Fruit fly (Drosophila melanogaster) whole organism, prepupa: Measurements from ENCODE around the gene CG13707.
A peak's percentile ranks its signal among the peaks of the same experiment; 100 is the strongest.

ENCODE experiments used
- Blimp-1 ChIP-seq: fragments of 200-800 bp; sonication (Bioruptor generic); optimal IDR thresholded peaks from 3 replicates; lab custom pipeline; 2017; ENCODE audit warnings: missing biosample characterization, missing genetic modification characterization, mild to moderate bottlenecking, moderate library complexity, missing genetic modification reagents
- CG10631 ChIP-seq: fragments of 200-800 bp; sonication (Bioruptor generic); optimal IDR thresholded peaks from 2 replicates; lab custom pipeline; 2016; ENCODE audit warnings: missing biosample characterization, missing genetic modification characterization
- CG10669 ChIP-seq: fragments of 200-800 bp; sonication (Bioruptor generic); optimal IDR thresholded peaks from 3 replicates; lab custom pipeline; 2018; ENCODE audit warnings: missing biosample characterization, mild to moderate bottlenecking, missing genetic modification characterization, moderate library complexity
- CG11762 ChIP-seq: fragments of 200-800 bp; sonication (Bioruptor generic); optimal IDR thresholded peaks from 3 replicates; lab custom pipeline; 2016; ENCODE audit warnings: missing biosample characterization, missing genetic modification characterization; ENCODE audit not compliant: insufficient read depth
- CG11902 ChIP-seq: fragments of 200-800 bp; sonication (Bioruptor generic); optimal IDR thresholded peaks from 3 replicates; lab custom pipeline; 2016; ENCODE audit warnings: missing biosample characterization, missing genetic modification characterization
- CG1621 ChIP-seq: fragments of 200-800 bp; sonication (Bioruptor generic); optimal IDR thresholded peaks from 3 replicates; lab custom pipeline; 2018; ENCODE audit warnings: missing biosample characterization, mild to moderate bottlenecking, missing genetic modification characterization
- CG16779 ChIP-seq: fragments of 200-800 bp; sonication (Bioruptor generic); optimal IDR thresholded peaks from 3 replicates; lab custom pipeline; 2017; ENCODE audit warnings: missing biosample characterization, mild to moderate bottlenecking, missing genetic modification characterization
- CG3032 ChIP-seq: fragments of 200-800 bp; optimal IDR thresholded peaks from 2 replicates; lab custom pipeline; 2019; ENCODE audit warnings: missing biosample characterization, mild to moderate bottlenecking, missing genetic modification characterization, moderate library complexity
- CG31627 ChIP-seq: fragments of 200-800 bp; sonication (Bioruptor generic); optimal IDR thresholded peaks from 3 replicates; lab custom pipeline; 2016; ENCODE audit warnings: missing biosample characterization, missing genetic modification characterization
- CG32006 ChIP-seq: fragments of 200-800 bp; sonication (Bioruptor generic); optimal IDR thresholded peaks from 3 replicates; lab custom pipeline; 2017; ENCODE audit warnings: missing biosample characterization, mild to moderate bottlenecking, missing genetic modification characterization
- CG34406 ChIP-seq: fragments of 200-800 bp; sonication (Bioruptor generic); optimal IDR thresholded peaks from 3 replicates; lab custom pipeline; 2016; ENCODE audit warnings: missing biosample characterization, missing genetic modification characterization
- CG3919 ChIP-seq: fragments of 200-800 bp; sonication (Bioruptor generic); optimal IDR thresholded peaks from 3 replicates; lab custom pipeline; 2016; ENCODE audit warnings: missing biosample characterization, missing genetic modification characterization
- CG4318 ChIP-seq: fragments of 200-800 bp; sonication (Bioruptor generic); optimal IDR thresholded peaks from 3 replicates; lab custom pipeline; 2017; ENCODE audit warnings: missing biosample characterization, mild to moderate bottlenecking, missing genetic modification characterization
- CG6163 ChIP-seq: fragments of 200-800 bp; sonication (Bioruptor generic); IDR thresholded peaks from 3 replicates; pipeline ENCODE4 v1.3.6; 2022; ENCODE audit warnings: missing biosample characterization, missing genetic modification characterization
- CG6276 ChIP-seq: fragments of 200-800 bp; sonication (Bioruptor generic); optimal IDR thresholded peaks from 2 replicates; lab custom pipeline; 2017; ENCODE audit warnings: missing biosample characterization, mild to moderate bottlenecking, missing genetic modification characterization
- CG6792 ChIP-seq: fragments of 200-800 bp; sonication (Bioruptor generic); optimal IDR thresholded peaks from 3 replicates; lab custom pipeline; 2016; ENCODE audit warnings: missing biosample characterization, missing genetic modification characterization
- CG6808 ChIP-seq: fragments of 200-800 bp; sonication (Bioruptor generic); optimal IDR thresholded peaks from 3 replicates; lab custom pipeline; 2017; ENCODE audit warnings: missing biosample characterization, missing genetic modification characterization, mild to moderate bottlenecking, moderate library complexity, missing genetic modification reagents
- CG6854 ChIP-seq: fragments of 200-800 bp; sonication (Bioruptor generic); optimal IDR thresholded peaks from 2 replicates; lab custom pipeline; 2017; ENCODE audit warnings: missing biosample characterization, mild to moderate bottlenecking, missing genetic modification characterization
- CG7368 ChIP-seq: fragments of 200-800 bp; sonication (Bioruptor generic); optimal IDR thresholded peaks from 3 replicates; lab custom pipeline; 2016; ENCODE audit warnings: missing biosample characterization, missing genetic modification characterization
- CG8119 ChIP-seq: fragments of 200-800 bp; sonication (Bioruptor generic); IDR thresholded peaks from 3 replicates; pipeline ENCODE4 v1.3.6; 2022; ENCODE audit warnings: missing biosample characterization, missing genetic modification characterization
- CG8319 ChIP-seq: fragments of 200-800 bp; sonication (Bioruptor generic); optimal IDR thresholded peaks from 3 replicates; lab custom pipeline; 2016; ENCODE audit warnings: missing biosample characterization, missing genetic modification characterization
- CG8632 ChIP-seq: fragments of 200-800 bp; sonication (Bioruptor generic); optimal IDR thresholded peaks from 3 replicates; lab custom pipeline; 2016; ENCODE audit warnings: missing biosample characterization, missing genetic modification characterization
- CG9139 ChIP-seq: fragments of 200-800 bp; sonication (Bioruptor generic); optimal IDR thresholded peaks from 3 replicates; lab custom pipeline; 2017; ENCODE audit warnings: missing biosample characterization, mild to moderate bottlenecking, missing genetic modification characterization
- Eip75B ChIP-seq: fragments of 200-800 bp; sonication (Bioruptor generic); optimal IDR thresholded peaks from 3 replicates; lab custom pipeline; 2016; ENCODE audit warnings: missing biosample characterization, missing genetic modification characterization
- Eip78C ChIP-seq: fragments of 200-800 bp; sonication (Bioruptor generic); peaks from one replicate; lab custom pipeline; 2016; ENCODE audit warnings: missing biosample characterization, missing genetic modification characterization
- Eip93F ChIP-seq: fragments of 200-800 bp; sonication (Bioruptor generic); optimal IDR thresholded peaks from 2 replicates; lab custom pipeline; 2016; ENCODE audit warnings: missing biosample characterization, mild to moderate bottlenecking, missing genetic modification characterization
- Ets21C ChIP-seq: fragments of 200-800 bp; sonication (Bioruptor generic); optimal IDR thresholded peaks from 3 replicates; lab custom pipeline; 2016; ENCODE audit warnings: missing biosample characterization, missing genetic modification characterization
- Ets96B ChIP-seq: fragments of 200-800 bp; optimal IDR thresholded peaks from 2 replicates; lab custom pipeline; 2019; ENCODE audit warnings: missing biosample characterization, mild to moderate bottlenecking, missing genetic modification characterization, moderate library complexity
- Gug ChIP-seq: fragments of 200-800 bp; sonication (Bioruptor generic); IDR thresholded peaks from 2 replicates; pipeline ENCODE4 v1.3.6; 2022; ENCODE audit warnings: missing biosample characterization, missing genetic modification characterization
- Hr38 ChIP-seq: sonication (Bioruptor generic); optimal IDR thresholded peaks from 2 replicates; lab custom pipeline; 2016; ENCODE audit warnings: missing biosample characterization, missing genetic modification characterization
- Hr39 ChIP-seq: fragments of 200-800 bp; sonication (Bioruptor generic); optimal IDR thresholded peaks from 2 replicates; lab custom pipeline; 2016; ENCODE audit warnings: missing biosample characterization, missing genetic modification characterization
- Hr4 ChIP-seq: fragments of 200-800 bp; sonication (Bioruptor generic); optimal IDR thresholded peaks from 3 replicates; lab custom pipeline; 2016; ENCODE audit warnings: missing biosample characterization, missing genetic modification characterization
- Lpt ChIP-seq: fragments of 200-800 bp; sonication (Bioruptor generic); optimal IDR thresholded peaks from 3 replicates; lab custom pipeline; 2016; ENCODE audit warnings: missing biosample characterization, missing genetic modification characterization
- Met ChIP-seq: fragments of 200-800 bp; sonication (Bioruptor generic); optimal IDR thresholded peaks from 3 replicates; lab custom pipeline; 2016; ENCODE audit warnings: missing biosample characterization, missing genetic modification characterization
- OdsH ChIP-seq: fragments of 200-800 bp; sonication (Bioruptor generic); optimal IDR thresholded peaks from 3 replicates; lab custom pipeline; 2016; ENCODE audit warnings: missing biosample characterization, missing genetic modification characterization
- Sox102F ChIP-seq: fragments of 200-800 bp; sonication (Bioruptor generic); optimal IDR thresholded peaks from 2 replicates; lab custom pipeline; 2016; ENCODE audit warnings: missing biosample characterization, mild to moderate bottlenecking, missing genetic modification characterization
- Sox14 ChIP-seq: fragments of 200-800 bp; sonication (Bioruptor generic); optimal IDR thresholded peaks from 3 replicates; lab custom pipeline; 2016; ENCODE audit warnings: missing biosample characterization, missing genetic modification characterization
- Sox15 ChIP-seq: fragments of 200-800 bp; sonication (Bioruptor generic); optimal IDR thresholded peaks from 3 replicates; lab custom pipeline; 2016; ENCODE audit warnings: missing biosample characterization, missing genetic modification characterization
- achi ChIP-seq: fragments of 200-800 bp; sonication (Bioruptor generic); optimal IDR thresholded peaks from 3 replicates; lab custom pipeline; 2016; ENCODE audit warnings: missing biosample characterization, missing genetic modification characterization
- acj6 ChIP-seq: fragments of 200-800 bp; sonication (Bioruptor generic); optimal IDR thresholded peaks from 3 replicates; lab custom pipeline; 2016; ENCODE audit warnings: missing biosample characterization, missing genetic modification characterization
- dac ChIP-seq: fragments of 200-800 bp; sonication (Bioruptor generic); optimal IDR thresholded peaks from 2 replicates; lab custom pipeline; 2017; ENCODE audit warnings: missing biosample characterization, mild to moderate bottlenecking, missing genetic modification characterization
- eg ChIP-seq: fragments of 200-800 bp; sonication (Bioruptor generic); IDR thresholded peaks from 3 replicates; pipeline ENCODE4 v1.3.6; 2022; ENCODE audit warnings: missing biosample characterization, missing genetic modification characterization
- esn ChIP-seq: fragments of 200-800 bp; sonication (Bioruptor generic); optimal IDR thresholded peaks from 2 replicates; lab custom pipeline; 2016; ENCODE audit warnings: missing biosample characterization, mild to moderate bottlenecking, missing genetic modification characterization, moderate library complexity
- fd59A ChIP-seq: fragments of 200-800 bp; sonication (Bioruptor generic); optimal IDR thresholded peaks from 2 replicates; lab custom pipeline; 2017; ENCODE audit warnings: missing biosample characterization, mild to moderate bottlenecking, missing genetic modification characterization, missing genetic modification reagents
- fd85E ChIP-seq: fragments of 200-800 bp; sonication (Bioruptor generic); optimal IDR thresholded peaks from 3 replicates; lab custom pipeline; 2016; ENCODE audit warnings: missing biosample characterization, missing genetic modification characterization
- lz ChIP-seq: fragments of 200-800 bp; sonication (Bioruptor generic); optimal IDR thresholded peaks from 3 replicates; lab custom pipeline; 2016; ENCODE audit warnings: missing biosample characterization, missing genetic modification characterization
- pdm3 ChIP-seq: fragments of 200-800 bp; sonication (Bioruptor generic); optimal IDR thresholded peaks from 3 replicates; lab custom pipeline; 2016; ENCODE audit warnings: missing biosample characterization, missing genetic modification characterization
- spab ChIP-seq: fragments of 200-800 bp; sonication (Bioruptor generic); optimal IDR thresholded peaks from 2 replicates; lab custom pipeline; 2017; ENCODE audit warnings: missing biosample characterization, mild to moderate bottlenecking, missing genetic modification characterization, missing genetic modification reagents
- svp ChIP-seq: fragments of 200-800 bp; sonication (Bioruptor generic); peaks from one replicate; lab custom pipeline; 2016; ENCODE audit warnings: missing biosample characterization, missing genetic modification characterization
- topi ChIP-seq: fragments of 200-800 bp; sonication (Bioruptor generic); optimal IDR thresholded peaks from 3 replicates; lab custom pipeline; 2016; ENCODE audit warnings: missing biosample characterization, missing genetic modification characterization
- vri ChIP-seq: fragments of 200-800 bp; sonication (Bioruptor generic); optimal IDR thresholded peaks from 3 replicates; lab custom pipeline; 2016; ENCODE audit warnings: missing biosample characterization, mild to moderate bottlenecking, missing genetic modification characterization

CG13707 gene

DNA sequence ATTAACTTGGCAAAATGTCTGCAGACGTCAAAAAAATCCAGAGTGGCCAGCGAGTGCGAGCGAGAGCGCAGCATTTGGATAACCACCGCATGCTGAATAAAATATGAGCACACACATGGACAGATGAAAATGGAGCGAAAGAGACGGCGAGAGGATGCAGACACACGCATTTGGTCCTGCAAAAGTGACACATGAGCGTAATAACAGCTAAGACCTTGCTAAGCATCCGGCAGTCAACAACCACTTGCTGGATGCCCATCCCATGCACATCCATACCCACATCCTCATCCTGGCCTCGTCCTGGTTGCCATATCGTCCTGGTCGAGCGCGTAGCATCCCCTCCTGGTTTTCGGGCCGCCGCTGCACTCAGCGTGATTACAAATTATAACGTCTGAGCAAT lies 2.8 kb upstream of the CG13707 start:
- no peak for TF ChIP-seq eg
- no peak for TF ChIP-seq svp (GFP tag; lab: Kevin White, UChicago)

dm6 chr3L:4836353-4836752 lies 3.6 kb downstream of the CG13707 start:
- peak; percentile 65 for TF ChIP-seq Hr4
- peak; percentile 35 for TF ChIP-seq Lpt (GFP tag; lab: Kevin White, UChicago)
- peak; percentile 67 for TF ChIP-seq CG7368
- peak; percentile 76 for TF ChIP-seq spab (GFP tag; lab: Kevin White, UChicago)
- peak; percentile 55 for TF ChIP-seq CG11902 (GFP tag; lab: Kevin White, UChicago)
- TF ChIP-seq CG6808 = peak; percentile 82
- peak; percentile 51 for TF ChIP-seq Hr39
- TF ChIP-seq CG31627 = peak; percentile 47
- TF ChIP-seq CG6854 (GFP tag; lab: Kevin White, UChicago) = no peak
- TF ChIP-seq CG34406 (GFP tag; lab: Kevin White, UChicago) = peak; percentile 61
- peak; percentile 72 for TF ChIP-seq eg
- TF ChIP-seq Ets21C (GFP tag; lab: Kevin White, UChicago) = peak; percentile 23
- TF ChIP-seq Met = peak; percentile 51
- peak; percentile 27 for TF ChIP-seq fd85E (GFP tag; lab: Kevin White, UChicago)
- peak; percentile 60 for TF ChIP-seq esn (GFP tag; lab: Kevin White, UChicago)
- no peak for TF ChIP-seq Hr38 (GFP tag; lab: Kevin White, UChicago)
- peak; percentile 68 for TF ChIP-seq achi (GFP tag; lab: Kevin White, UChicago)
- TF ChIP-seq Eip93F (GFP tag; lab: Kevin White, UChicago) = no peak
- peak; percentile 67 for TF ChIP-seq CG16779
- peak; percentile 55 for TF ChIP-seq CG6276
- peak; percentile 74 for TF ChIP-seq fd59A (GFP tag; lab: Kevin White, UChicago)
- peak; percentile 86 for TF ChIP-seq pdm3 (GFP tag; lab: Kevin White, UChicago)
- TF ChIP-seq CG10669 = peak; percentile 83
- TF ChIP-seq CG32006 (GFP tag; lab: Kevin White, UChicago) = peak; percentile 75
- peak; percentile 61 for TF ChIP-seq CG10631 (GFP tag; lab: Kevin White, UChicago)
- TF ChIP-seq vri (GFP tag; lab: Kevin White, UChicago) = no peak
- TF ChIP-seq CG9139 = peak; percentile 61
- peak; percentile 65 for TF ChIP-seq CG8119 (GFP tag; lab: Robert Waterston, UW)
- peak; percentile 63 for TF ChIP-seq CG4318 (GFP tag; lab: Kevin White, UChicago)
- TF ChIP-seq lz = peak; percentile 45
- TF ChIP-seq Sox14 (GFP tag; lab: Kevin White, UChicago) = peak; percentile 83
- peak; percentile 87 for TF ChIP-seq Ets96B (tag; lab: Kevin White, UChicago)
- peak; percentile 59 for TF ChIP-seq OdsH
- peak; percentile 89 for TF ChIP-seq svp (GFP tag; lab: Kevin White, UChicago)
- TF ChIP-seq CG6163 (GFP tag; lab: Robert Waterston, UW) = peak; percentile 84
- TF ChIP-seq Sox15 (GFP tag; lab: Kevin White, UChicago) = peak; percentile 57
- peak; percentile 82 for TF ChIP-seq Eip75B (GFP tag; lab: Kevin White, UChicago)
- peak; percentile 67 for TF ChIP-seq CG11762
- peak; percentile 78 for TF ChIP-seq CG3919
- no peak for TF ChIP-seq Blimp-1 (GFP tag; lab: Kevin White, UChicago)
- TF ChIP-seq CG1621 (tag; lab: Kevin White, UChicago) = peak; percentile 86
- no peak for TF ChIP-seq Sox102F (GFP tag; lab: Kevin White, UChicago)
- peak; percentile 81 for TF ChIP-seq Eip78C (GFP tag; lab: Kevin White, UChicago)
- peak; percentile 7 for TF ChIP-seq dac (GFP tag; lab: Kevin White, UChicago)
- peak; percentile 76 for TF ChIP-seq CG6792 (GFP tag; lab: Kevin White, UChicago)
- TF ChIP-seq acj6 (GFP tag; lab: Kevin White, UChicago) = peak; percentile 70
- peak; percentile 46 for TF ChIP-seq topi (GFP tag; lab: Kevin White, UChicago)
- TF ChIP-seq CG3032 (tag; lab: Kevin White, UChicago) = peak; percentile 76
- TF ChIP-seq CG8319 = peak; percentile 73
- TF ChIP-seq CG8632 (GFP tag; lab: Kevin White, UChicago) = peak; percentile 72
- TF ChIP-seq Gug (GFP tag; lab: Robert Waterston, UW) = peak; percentile 48; the same call in 1 of the 2 replicates
